Worm (Caenorhabditis elegans) whole organism, L2 larva: ENCODE results near the gene cyp-34A7.

ENCODE experiments used
- C34F6.9 ChIP-seq: fragments of 150-350 bp; optimal IDR thresholded peaks from 2 replicates; lab custom pipeline; 2014; ENCODE audit warnings: missing biosample characterization, missing genetic modification characterization
- F13H6.1 ChIP-seq: sonication (generic microtip); optimal IDR thresholded peaks from 2 replicates; lab custom pipeline; 2016; ENCODE audit warnings: missing genetic modification characterization, missing compliant biosample characterization
- Y55F3AM.14 ChIP-seq: fragments of 200-800 bp; sonication (Bioruptor generic); optimal IDR thresholded peaks from 2 replicates; lab custom pipeline; 2018; ENCODE audit warnings: mild to moderate bottlenecking, missing genetic modification characterization, missing compliant biosample characterization
- ZK546.5 ChIP-seq: sonication (generic microtip); optimal IDR thresholded peaks from 2 replicates; lab custom pipeline; 2017; ENCODE audit warnings: missing biosample characterization, missing genetic modification characterization
- aly-2 ChIP-seq: fragments of 150-350 bp; optimal IDR thresholded peaks from 2 replicates; lab custom pipeline; 2014; ENCODE audit warnings: missing biosample characterization, missing genetic modification characterization
- ama-1 ChIP-seq: fragments of 150-350 bp; optimal IDR thresholded peaks from 2 replicates; lab custom pipeline; 2018; ENCODE audit warnings: inconsistent platforms
- ceh-82 ChIP-seq: fragments of 150-350 bp; optimal IDR thresholded peaks from 2 replicates; lab custom pipeline; 2014; ENCODE audit warnings: missing biosample characterization, missing genetic modification characterization
- crh-2 ChIP-seq: sonication (generic microtip); optimal IDR thresholded peaks from 2 replicates; lab custom pipeline; 2017; ENCODE audit warnings: missing biosample characterization, missing genetic modification characterization
- egl-27 ChIP-seq: sonication (generic microtip); optimal IDR thresholded peaks from 3 replicates; lab custom pipeline; 2017; ENCODE audit warnings: missing biosample characterization, missing genetic modification reagents, missing genetic modification characterization
- elt-1 ChIP-seq: fragments of 150-350 bp; optimal IDR thresholded peaks from 2 replicates; lab custom pipeline; 2014; ENCODE audit warnings: missing biosample characterization, missing genetic modification characterization
- elt-3 ChIP-seq: sonication (generic microtip); optimal IDR thresholded peaks from 2 replicates; lab custom pipeline; 2017; ENCODE audit warnings: missing biosample characterization, missing genetic modification characterization
- gmeb-1 ChIP-seq: fragments of 150-350 bp; optimal IDR thresholded peaks from 2 replicates; lab custom pipeline; 2014; ENCODE audit warnings: missing biosample characterization, missing genetic modification characterization
- lin-11 ChIP-seq: fragments of 150-350 bp; sonication (generic microtip); optimal IDR thresholded peaks from 2 replicates; lab custom pipeline; 2014; ENCODE audit warnings: missing biosample characterization, missing genetic modification characterization, inconsistent platforms, mixed read lengths
- lin-13 ChIP-seq: fragments of 150-350 bp; optimal IDR thresholded peaks from 2 replicates; lab custom pipeline; 2014; ENCODE audit warnings: missing biosample characterization, missing genetic modification reagents, missing genetic modification characterization
- lin-39 ChIP-seq: fragments of 150-350 bp; optimal IDR thresholded peaks from 2 replicates; lab custom pipeline; 2014; ENCODE audit warnings: missing biosample characterization, missing genetic modification reagents, missing genetic modification characterization
- lsy-2 ChIP-seq, 2 experiments: fragments of 150-350 bp in 1 of 2; sonication (generic microtip) in 1 of 2; optimal IDR thresholded peaks; 2 replicates each; lab custom pipeline; 2014 to 2017; ENCODE audit warnings: missing biosample characterization in 2 of 2, missing genetic modification characterization in 2 of 2
- mab-5 ChIP-seq: fragments of 150-350 bp; optimal IDR thresholded peaks from 2 replicates; lab custom pipeline; 2014; ENCODE audit warnings: missing biosample characterization, missing genetic modification characterization
- mdl-1 ChIP-seq, 2 experiments: fragments of 150-350 bp in 1 of 2; sonication (generic microtip) in 1 of 2; optimal IDR thresholded peaks; 2 replicates each; lab custom pipeline; 2017; ENCODE audit warnings: missing biosample characterization in 2 of 2, missing genetic modification characterization in 2 of 2
- nhr-10 ChIP-seq: sonication (generic microtip); optimal IDR thresholded peaks from 2 replicates; lab custom pipeline; 2017; ENCODE audit warnings: missing biosample characterization, missing genetic modification characterization
- nhr-11 ChIP-seq: fragments of 150-350 bp; optimal IDR thresholded peaks from 2 replicates; lab custom pipeline; 2014; ENCODE audit warnings: missing biosample characterization, missing genetic modification characterization
- nhr-12 ChIP-seq: fragments of 150-350 bp; optimal IDR thresholded peaks from 2 replicates; lab custom pipeline; 2014; ENCODE audit warnings: missing biosample characterization, missing genetic modification characterization
- nhr-129 ChIP-seq: fragments of 150-350 bp; optimal IDR thresholded peaks from 2 replicates; lab custom pipeline; 2014; ENCODE audit warnings: missing biosample characterization, missing genetic modification characterization
- nhr-21 ChIP-seq: fragments of 150-350 bp; optimal IDR thresholded peaks from 2 replicates; lab custom pipeline; 2014; ENCODE audit warnings: missing biosample characterization, missing genetic modification characterization
- nhr-23 ChIP-seq: fragments of 150-350 bp; optimal IDR thresholded peaks from 2 replicates; lab custom pipeline; 2014; ENCODE audit warnings: missing biosample characterization, missing genetic modification reagents, missing genetic modification characterization
- nhr-77 ChIP-seq: fragments of 150-350 bp; optimal IDR thresholded peaks from 2 replicates; lab custom pipeline; 2014; ENCODE audit warnings: missing biosample characterization, missing genetic modification characterization
- sem-4 ChIP-seq: fragments of 150-350 bp; optimal IDR thresholded peaks from 2 replicates; lab custom pipeline; 2014; ENCODE audit warnings: missing biosample characterization, missing genetic modification reagents, missing genetic modification characterization
- skn-1 ChIP-seq: sonication (generic microtip); optimal IDR thresholded peaks from 2 replicates; lab custom pipeline; 2017; ENCODE audit warnings: missing biosample characterization, missing genetic modification characterization
- sma-3 ChIP-seq: sonication (generic microtip); optimal IDR thresholded peaks from 2 replicates; lab custom pipeline; 2016; ENCODE audit warnings: missing genetic modification reagents, missing genetic modification characterization, missing compliant biosample characterization
- sma-9 ChIP-seq, 2 experiments: fragments of 150-350 bp in 1 of 2; sonication (generic microtip) in 1 of 2; optimal IDR thresholded peaks; 2 replicates each; lab custom pipeline; 2014 to 2016; ENCODE audit warnings: missing genetic modification characterization in 2 of 2, mild to moderate bottlenecking in 1 of 2, missing biosample characterization in 1 of 2, missing compliant biosample characterization in 1 of 2, missing genetic modification reagents in 1 of 2, moderate library complexity in 1 of 2
- snpc-4 ChIP-seq: fragments of 150-350 bp; optimal IDR thresholded peaks from 2 replicates; lab custom pipeline; 2014; ENCODE audit warnings: missing biosample characterization, missing genetic modification characterization
- unc-55 ChIP-seq: fragments of 150-350 bp; sonication (generic microtip); optimal IDR thresholded peaks from 3 replicates; lab custom pipeline; 2014; ENCODE audit warnings: missing biosample characterization, missing genetic modification reagents, missing genetic modification characterization
- unc-62 ChIP-seq: fragments of 150-350 bp; optimal IDR thresholded peaks from 2 replicates; lab custom pipeline; 2014; ENCODE audit warnings: missing biosample characterization, missing genetic modification reagents, missing genetic modification characterization
- ztf-1 ChIP-seq: fragments of 200-800 bp; sonication (Bioruptor generic); conservative IDR thresholded peaks from 2 replicates; pipeline ENCODE4 v1.3.6; 2022; ENCODE audit warnings: missing genetic modification characterization, missing compliant biosample characterization
- ztf-11 ChIP-seq: sonication (generic microtip); optimal IDR thresholded peaks from 2 replicates; lab custom pipeline; 2017; ENCODE audit warnings: missing biosample characterization, missing genetic modification characterization
- ztf-4 ChIP-seq: fragments of 150-350 bp; optimal IDR thresholded peaks from 2 replicates; lab custom pipeline; 2014; ENCODE audit warnings: missing biosample characterization, missing genetic modification characterization

cyp-34A7 gene

DNA sequence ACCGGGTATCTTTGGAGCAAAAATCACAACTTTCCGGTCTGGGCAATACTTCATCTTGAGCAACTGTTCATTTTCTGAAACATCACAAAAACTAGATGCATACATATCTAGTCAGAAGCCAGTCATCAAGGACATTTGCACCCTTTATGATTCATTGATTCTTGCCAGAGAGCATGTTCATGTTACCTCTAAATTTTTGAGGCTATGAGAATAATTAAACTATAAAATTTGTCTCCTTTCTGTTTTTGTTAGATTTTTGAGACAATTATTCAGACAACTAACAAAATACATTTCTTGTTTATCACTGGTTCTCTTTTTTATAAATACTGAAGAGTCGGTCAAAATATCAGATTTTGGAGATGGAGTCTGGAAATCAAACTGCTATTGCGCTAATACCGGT lies 47.1 kb downstream of the cyp-34A7 start, which contains the start of gene srx-67:
Gene srx-67, plus strand, starts transcription at position 301 of the 400 bp plus-strand sequence.
- TF ChIP-seq ceh-82 (tag; lab: Kevin White, UChicago), result no peak
- no peak for TF ChIP-seq nhr-10 (tag; lab: Kevin White, UChicago)
- TF ChIP-seq elt-1, result no peak
- no peak for TF ChIP-seq C34F6.9
- no peak for TF ChIP-seq ztf-1 (GFP tag; lab: Robert Waterston, UW)
- TF ChIP-seq skn-1 (tag; lab: Kevin White, UChicago), result no peak
- TF ChIP-seq ztf-11 (tag; lab: Kevin White, UChicago), result no peak
- no peak for TF ChIP-seq crh-2 (tag; lab: Kevin White, UChicago)
- no peak for TF ChIP-seq nhr-12 (tag; lab: Kevin White, UChicago)
- TF ChIP-seq unc-55 (GFP tag; lab: Kevin White, UChicago), result no peak
- TF ChIP-seq sma-3, result no peak
- no peak for TF ChIP-seq nhr-23 (tag; lab: Kevin White, UChicago)
- no peak for TF ChIP-seq ztf-4 (tag; lab: Kevin White, UChicago)
- no peak for TF ChIP-seq ama-1 (lab: Kevin White, UChicago)
- TF ChIP-seq egl-27 (tag; lab: Kevin White, UChicago), result no peak
- TF ChIP-seq unc-62 (GFP tag; lab: Kevin White, UChicago), result no peak
- TF ChIP-seq lin-11 (tag; lab: Kevin White, UChicago), result no peak
- no peak for TF ChIP-seq nhr-129 (tag; lab: Kevin White, UChicago)
- TF ChIP-seq nhr-77 (tag; lab: Kevin White, UChicago), result no peak

DNA sequence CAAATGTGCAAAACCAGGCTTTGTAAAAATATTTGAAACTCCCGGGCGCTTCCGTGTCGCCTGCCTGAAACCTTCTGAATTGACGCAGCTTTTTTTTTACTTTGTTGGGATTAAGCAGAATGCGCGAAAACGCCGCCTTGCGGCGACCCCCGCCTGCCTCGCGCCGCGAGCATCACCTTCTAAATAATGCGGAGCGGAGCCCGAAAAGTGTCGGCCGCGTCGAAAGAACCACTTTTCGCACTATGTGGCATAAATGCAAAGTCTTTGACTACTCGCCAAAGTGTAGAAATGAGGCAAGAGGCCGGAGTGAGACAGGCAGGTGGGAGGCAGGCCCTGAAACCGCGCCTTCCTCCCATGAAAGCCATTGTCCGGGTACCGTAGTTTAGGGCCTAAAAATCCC lies 50.5 kb downstream of the cyp-34A7 start:
- no peak for TF ChIP-seq nhr-21 (tag; lab: Kevin White, UChicago)
- no peak for TF ChIP-seq unc-62 (GFP tag; lab: Kevin White, UChicago)
- no peak for TF ChIP-seq Y55F3AM.14 (GFP tag; lab: Kevin White, UChicago)
- no peak for TF ChIP-seq mdl-1 (tag; optimal IDR thresholded peaks at IDR 0.05; lab: Kevin White, UChicago)
- TF ChIP-seq gmeb-1, result no peak
- TF ChIP-seq elt-3 (tag; lab: Kevin White, UChicago), result no peak
- no peak for TF ChIP-seq aly-2 (tag; lab: Kevin White, UChicago)
- TF ChIP-seq lin-11 (tag; lab: Kevin White, UChicago), result no peak

DNA sequence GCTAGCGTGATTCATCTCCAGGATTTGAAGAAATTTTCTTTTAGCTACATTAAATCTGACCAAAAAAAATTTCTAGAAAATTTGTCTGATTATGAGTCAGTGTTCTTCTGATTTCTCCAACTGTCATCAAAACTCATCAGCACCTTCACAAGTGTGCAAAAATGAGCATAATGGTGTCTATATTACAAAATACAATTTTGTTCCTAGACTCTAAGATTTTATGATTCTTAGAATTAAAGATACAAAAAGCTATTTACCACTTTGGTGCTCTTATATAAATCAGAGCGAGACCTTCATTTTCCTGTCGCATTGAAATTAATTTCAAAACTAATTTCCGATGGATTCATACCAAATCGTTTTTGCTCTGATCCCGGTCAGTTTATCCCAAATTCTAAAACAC lies 51.1 kb downstream of the cyp-34A7 start, which contains the start of gene srx-68:
Gene srx-68, plus strand, starts transcription at position 301 of the 400 bp plus-strand sequence.
- TF ChIP-seq snpc-4 (tag; lab: Kevin White, UChicago) (no peak), ama-1 (lab: Kevin White, UChicago) (no peak), lin-13 (GFP tag; lab: Kevin White, UChicago) (no peak), nhr-12 (tag; lab: Kevin White, UChicago) (no peak), F13H6.1 (no peak), elt-1 (no peak), nhr-11 (tag; lab: Kevin White, UChicago) (no peak), nhr-10 (tag; lab: Kevin White, UChicago) (no peak), sma-9 (GFP tag; optimal IDR thresholded peaks at IDR 0.05; lab: Kevin White, UChicago) (no peak), sma-9 (tag; optimal IDR thresholded peaks at IDR 0.05; lab: Kevin White, UChicago) (no peak), sem-4 (no peak), mab-5 (tag; lab: Kevin White, UChicago) (no peak), lin-39 (tag; lab: Kevin White, UChicago) (no peak), aly-2 (tag; lab: Kevin White, UChicago) (no peak), ztf-11 (tag; lab: Kevin White, UChicago) (no peak), lsy-2 (tag; optimal IDR thresholded peaks at IDR 0.05; lab: Kevin White, UChicago) (no peak), ZK546.5 (tag; lab: Kevin White, UChicago) (no peak), ztf-1 (GFP tag; lab: Robert Waterston, UW) (no peak)
